Worm (Caenorhabditis elegans): ENCODE data around the gene F36A4.5.

The F36A4.5 gene

DNA sequence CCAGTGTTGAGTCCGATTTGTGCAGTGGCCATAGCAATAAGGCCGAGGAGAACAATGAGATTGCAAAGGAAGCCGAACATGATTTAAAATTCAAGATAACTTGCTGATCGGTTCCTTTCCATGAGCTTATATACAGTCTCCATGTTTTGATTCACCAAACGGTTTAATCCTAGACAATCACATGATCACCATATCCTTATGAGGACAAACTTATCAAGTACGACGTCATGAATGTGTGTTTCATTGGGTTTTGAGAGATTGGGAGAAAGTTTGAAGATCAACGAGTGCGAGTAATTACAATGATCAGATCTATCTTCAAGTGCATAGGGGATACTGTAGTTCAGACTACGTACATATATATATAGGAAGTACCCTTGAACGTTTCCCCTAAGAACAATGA, 25.1 kb downstream of the F36A4.5 start, which contains the start of gene dct-7:
TSS of gene dct-7 (minus strand) at position 101 of the 400 bp plus-strand sequence.
- TF ChIP-seq sma-9 (GFP tag; optimal IDR thresholded peaks at IDR 0.05), result peak; percentile 23
- no peak for TF ChIP-seq sma-9 (tag; optimal IDR thresholded peaks at IDR 0.05)
- TF ChIP-seq blmp-1 (tag; optimal IDR thresholded peaks at IDR 0.05; ENCODE audit: insufficient read depth), result no peak
- no peak for TF ChIP-seq ceh-82 (tag; optimal IDR thresholded peaks at IDR 0.05)
- TF ChIP-seq lin-13 (GFP tag; optimal IDR thresholded peaks at IDR 0.05), result no peak

DNA sequence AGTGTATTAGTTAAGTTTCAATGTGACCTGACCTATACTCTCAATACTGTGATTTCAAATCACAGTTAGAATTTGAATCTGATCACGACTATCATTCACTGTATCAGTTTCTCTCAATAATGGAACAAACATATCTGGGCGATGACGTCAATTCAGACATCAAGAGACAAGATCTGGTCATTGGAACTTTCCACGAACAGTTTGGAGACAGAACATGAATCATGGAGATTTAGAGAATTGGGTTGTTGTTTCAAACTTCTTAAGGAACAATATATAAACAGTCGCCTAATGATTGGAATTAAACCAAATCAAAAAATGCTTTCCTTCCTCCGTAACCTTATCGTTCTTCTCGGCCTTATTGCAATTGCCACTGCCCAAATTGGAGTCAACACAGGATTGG, 25.9 kb downstream of the F36A4.5 start, which contains the start of gene F15E6.4:
TSS of gene F15E6.4 (plus strand) at position 301 of the 400 bp plus-strand sequence.
- TF ChIP-seq ceh-16 (tag; optimal IDR thresholded peaks at IDR 0.05), result no peak
- no peak for TF ChIP-seq ztf-4 (tag; optimal IDR thresholded peaks at IDR 0.05)
- no peak for TF ChIP-seq nhr-10 (tag; optimal IDR thresholded peaks at IDR 0.05)
- no peak for TF ChIP-seq sem-4 (tag; optimal IDR thresholded peaks at IDR 0.05)
- no peak for TF ChIP-seq lin-39 (tag; optimal IDR thresholded peaks at IDR 0.05)
- no peak for TF ChIP-seq nhr-11 (tag; optimal IDR thresholded peaks at IDR 0.05)
- TF ChIP-seq ZK546.5 (tag; optimal IDR thresholded peaks at IDR 0.05), result no peak
- no peak for TF ChIP-seq sma-3 (GFP tag; optimal IDR thresholded peaks at IDR 0.05)
- no peak for TF ChIP-seq ama-1 (optimal IDR thresholded peaks at IDR 0.05)
- no peak for TF ChIP-seq mdl-1 (tag; optimal IDR thresholded peaks at IDR 0.05)
- TF ChIP-seq nhr-237 (tag; optimal IDR thresholded peaks at IDR 0.05), result no peak
- no peak for TF ChIP-seq R02D3.7 (tag; optimal IDR thresholded peaks at IDR 0.05)
- TF ChIP-seq nhr-23 (tag; optimal IDR thresholded peaks at IDR 0.05), result no peak
- TF ChIP-seq ceh-82 (tag; optimal IDR thresholded peaks at IDR 0.05), result no peak
- no peak for TF ChIP-seq snpc-4 (tag; optimal IDR thresholded peaks at IDR 0.05)
- no peak for TF ChIP-seq unc-62 (GFP tag; optimal IDR thresholded peaks at IDR 0.05)
- TF ChIP-seq F13H6.1 (tag; optimal IDR thresholded peaks at IDR 0.05), result no peak
- no peak for TF ChIP-seq lin-13 (GFP tag; optimal IDR thresholded peaks at IDR 0.05)
- no peak for TF ChIP-seq C34F6.9 (tag; optimal IDR thresholded peaks at IDR 0.05)
- no peak for TF ChIP-seq crh-2 (tag; optimal IDR thresholded peaks at IDR 0.05)

DNA sequence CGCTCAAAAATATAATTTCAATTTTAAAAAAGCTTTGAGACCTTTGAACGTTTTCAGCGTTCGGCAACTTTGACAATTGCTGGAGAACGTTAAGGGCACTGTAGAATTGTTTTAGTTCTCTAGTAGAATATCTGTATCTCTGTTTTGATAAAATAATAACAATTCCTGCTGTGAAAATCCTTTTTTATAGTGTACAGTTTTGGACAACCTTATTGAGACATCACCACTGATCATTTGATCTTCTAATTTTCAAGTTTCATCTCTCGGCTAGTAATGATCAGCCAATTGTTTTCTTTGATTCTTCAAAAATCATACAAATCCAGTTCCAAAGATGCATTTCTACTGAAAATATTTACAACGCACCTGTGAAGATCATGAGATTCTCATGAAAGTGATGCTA, 27.2 kb downstream of the F36A4.5 start, which contains the start of gene F15E6.10:
TSS of gene F15E6.10 (plus strand) at position 301 of the 400 bp plus-strand sequence.
- no peak for TF ChIP-seq snpc-4 (tag; optimal IDR thresholded peaks at IDR 0.05)
- TF ChIP-seq lsy-2 (tag; optimal IDR thresholded peaks at IDR 0.05), result no peak

DNA sequence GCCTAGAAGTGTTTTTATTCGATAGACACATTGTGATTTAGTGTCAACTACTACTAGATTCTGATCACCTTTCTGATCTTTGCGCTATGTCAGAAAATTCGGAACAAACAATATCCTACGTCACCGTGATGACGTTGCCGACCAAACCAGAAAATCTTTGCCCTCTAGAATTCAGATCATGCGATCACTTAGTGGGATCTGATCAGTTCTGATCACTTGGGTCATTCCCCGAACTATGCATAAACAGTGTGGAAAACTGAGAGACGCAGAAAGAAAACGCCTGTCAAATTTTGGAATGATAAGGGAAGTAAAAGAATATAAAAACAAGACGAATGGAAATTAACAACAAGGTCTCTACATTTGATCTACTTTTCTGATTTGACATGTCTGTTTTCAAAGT, 29.2 kb downstream of the F36A4.5 start, which contains the start of gene F15E6.3:
TSS of gene F15E6.3 (plus strand) at position 344 of the 400 bp plus-strand sequence.
- TF ChIP-seq ZK546.5 (tag; optimal IDR thresholded peaks at IDR 0.05) (no peak), nhr-11 (tag; optimal IDR thresholded peaks at IDR 0.05) (no peak), nhr-21 (tag; optimal IDR thresholded peaks at IDR 0.05) (peak; percentile 72), aly-2 (tag; optimal IDR thresholded peaks at IDR 0.05) (no peak), nhr-25 (tag; optimal IDR thresholded peaks at IDR 0.05) (peak; percentile 72), ceh-16 (tag; optimal IDR thresholded peaks at IDR 0.05) (no peak), gmeb-1 (tag; optimal IDR thresholded peaks at IDR 0.05) (peak; percentile 23), sma-3 (GFP tag; optimal IDR thresholded peaks at IDR 0.05) (peak; percentile 85), lin-13 (GFP tag; optimal IDR thresholded peaks at IDR 0.05) (no peak), ztf-11 (tag; optimal IDR thresholded peaks at IDR 0.05) (no peak), unc-39 (tag; optimal IDR thresholded peaks at IDR 0.05) (no peak), sma-9 (GFP tag; optimal IDR thresholded peaks at IDR 0.05) (peak; percentile 78), sma-9 (tag; optimal IDR thresholded peaks at IDR 0.05) (no peak), snpc-4 (tag; optimal IDR thresholded peaks at IDR 0.05) (no peak), C34F6.9 (tag; optimal IDR thresholded peaks at IDR 0.05) (no peak), nhr-129 (tag; optimal IDR thresholded peaks at IDR 0.05) (peak; percentile 18)

DNA sequence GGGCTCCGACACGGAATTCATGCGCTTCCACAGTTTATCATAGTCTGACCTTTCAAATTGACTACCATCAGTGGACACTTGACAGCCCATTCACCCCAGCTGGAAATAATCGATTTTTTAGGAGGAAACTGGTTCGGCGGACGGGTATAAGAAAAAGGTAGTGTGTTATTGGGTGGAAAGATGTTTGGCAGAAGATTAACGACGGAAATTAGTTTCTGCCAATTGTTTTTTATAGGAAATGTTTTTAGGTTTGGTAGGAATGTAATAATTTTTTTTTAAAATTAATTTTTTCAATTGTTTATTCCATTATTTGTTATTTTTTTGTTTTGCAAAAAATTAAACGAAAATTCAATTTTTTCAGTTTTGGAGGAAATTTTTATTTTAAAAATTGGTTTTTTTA, 33.7 kb downstream of the F36A4.5 start, which contains the start of gene F15E6.9:
TSS of gene F15E6.9 (minus strand) at position 101 of the 400 bp plus-strand sequence.
- no peak for TF ChIP-seq F13H6.1 (tag; optimal IDR thresholded peaks at IDR 0.05)
- TF ChIP-seq gmeb-1 (tag; optimal IDR thresholded peaks at IDR 0.05), result no peak
- TF ChIP-seq C34F6.9 (tag; optimal IDR thresholded peaks at IDR 0.05), result no peak
- no peak for TF ChIP-seq ztf-1 (GFP tag; conservative IDR thresholded peaks at IDR 0.05)
- TF ChIP-seq nhr-12 (tag; optimal IDR thresholded peaks at IDR 0.05), result no peak
- TF ChIP-seq lin-13 (GFP tag; optimal IDR thresholded peaks at IDR 0.05), result no peak
- no peak for TF ChIP-seq sem-4 (tag; optimal IDR thresholded peaks at IDR 0.05)
- no peak for TF ChIP-seq sma-9 (GFP tag; optimal IDR thresholded peaks at IDR 0.05)
- TF ChIP-seq sma-9 (tag; optimal IDR thresholded peaks at IDR 0.05), result no peak
- no peak for TF ChIP-seq skn-1 (tag; optimal IDR thresholded peaks at IDR 0.05)
- TF ChIP-seq peb-1 (tag; optimal IDR thresholded peaks at IDR 0.05), result no peak
- TF ChIP-seq ZK546.5 (tag; optimal IDR thresholded peaks at IDR 0.05), result no peak
- TF ChIP-seq ceh-16 (tag; optimal IDR thresholded peaks at IDR 0.05), result no peak
